Fruit fly (Drosophila melanogaster) ovary, adult (tissue): Measurements from ENCODE around the gene Nepl9.

ENCODE experiments used
- CG17801 ChIP-seq: fragments of 200-800 bp; optimal IDR thresholded peaks from 2 replicates; lab custom pipeline; 2019; ENCODE audit warnings: missing biosample characterization, mild to moderate bottlenecking, missing genetic modification characterization, moderate library complexity; ENCODE audit not compliant: partially characterized antibody

The Nepl9 gene

DNA sequence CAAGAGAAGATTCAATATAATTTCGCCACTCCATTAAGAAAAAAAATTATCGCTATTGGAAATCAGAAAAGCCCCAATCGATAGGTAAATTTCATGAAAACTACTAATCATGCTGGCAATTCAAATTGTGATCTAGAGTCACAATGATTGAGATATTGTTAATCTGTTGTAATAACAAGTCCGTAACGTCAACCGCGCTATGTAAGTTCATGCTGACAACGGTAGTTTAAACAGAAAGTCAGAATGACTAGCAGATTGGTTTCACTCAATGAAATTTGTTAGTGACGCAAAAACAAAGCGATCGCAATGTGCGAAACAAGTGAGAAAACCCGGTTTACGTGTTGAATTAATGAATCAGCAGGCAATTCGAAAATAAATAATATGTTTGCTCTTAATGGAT is 20.1 kb upstream of the Nepl9 start:
- TF ChIP-seq CG17801: no peak

DNA sequence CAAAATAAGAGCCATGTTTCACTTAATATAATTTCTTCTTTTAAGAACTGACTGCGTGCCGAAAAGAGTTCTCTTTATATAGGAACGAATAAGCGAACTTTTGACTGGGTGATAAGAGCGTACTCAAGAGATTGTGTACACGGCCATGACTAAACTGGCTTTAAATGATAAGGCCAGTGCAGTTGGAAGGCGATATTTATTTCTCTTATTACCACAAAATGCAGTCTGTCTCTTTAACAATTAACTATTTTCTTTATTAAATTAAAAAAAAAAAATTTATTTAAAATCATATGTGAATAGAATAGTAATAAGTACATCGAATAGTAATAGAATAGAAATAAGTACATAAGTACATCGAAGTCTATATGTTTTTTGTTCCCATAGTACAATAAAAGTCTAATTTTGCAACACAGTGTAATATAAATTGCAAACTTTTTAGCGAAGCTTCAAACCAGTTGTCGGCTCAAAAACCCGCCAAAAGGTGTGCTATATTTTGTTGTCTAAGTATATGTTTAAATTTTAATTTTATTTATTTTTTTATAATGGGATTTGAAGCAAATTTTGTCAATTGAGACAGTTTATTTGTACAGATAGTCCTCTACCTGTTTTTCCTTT is 15.4 kb upstream of the Nepl9 start, which contains the start of gene CG31810:
Gene CG31810 (minus strand): TSS at position 51 of the 615 bp plus-strand sequence.
- no peak for TF ChIP-seq CG17801

DNA sequence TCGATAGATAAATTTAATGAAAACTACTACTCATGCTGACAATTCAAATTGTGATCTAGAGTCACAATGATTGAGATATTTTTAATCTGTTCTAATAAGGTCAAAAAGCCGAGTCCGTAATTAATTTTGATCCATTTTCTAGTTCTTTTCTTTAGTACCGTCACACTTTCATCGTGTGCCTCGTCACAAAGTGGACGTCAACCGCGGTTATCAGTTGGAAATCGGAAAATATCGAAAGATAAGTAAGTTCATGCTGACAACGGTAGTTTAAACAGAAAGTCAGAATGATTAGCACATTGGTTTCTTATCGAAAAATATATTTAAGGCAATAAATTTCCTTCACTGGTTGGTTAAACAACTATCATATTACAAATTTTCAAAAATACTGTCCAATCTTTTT is 13.4 kb upstream of the Nepl9 start:
- no peak for TF ChIP-seq CG17801

DNA sequence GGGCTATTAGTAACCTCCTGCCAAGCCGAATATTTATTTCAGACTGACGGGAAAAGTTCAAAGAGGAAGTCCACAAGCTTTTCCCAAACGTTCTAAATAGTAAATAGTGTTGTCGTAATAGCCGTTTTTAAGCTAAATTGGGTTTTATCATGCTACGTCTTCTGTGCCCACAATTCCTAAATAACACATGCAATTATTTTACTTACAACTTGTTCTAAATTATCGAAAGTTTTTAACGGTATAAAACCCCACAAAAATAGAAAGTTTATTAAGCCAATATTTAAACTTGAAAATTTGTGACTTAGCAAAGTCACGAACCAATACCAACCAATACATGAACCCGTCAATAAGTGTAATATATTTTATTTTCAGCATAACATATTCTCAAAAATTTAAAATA is 11.6 kb upstream of the Nepl9 start, which contains the start of gene CG13284:
Gene CG13284 (minus strand): TSS at position 47 of the 400 bp plus-strand sequence.
- TF ChIP-seq CG17801: no peak

DNA sequence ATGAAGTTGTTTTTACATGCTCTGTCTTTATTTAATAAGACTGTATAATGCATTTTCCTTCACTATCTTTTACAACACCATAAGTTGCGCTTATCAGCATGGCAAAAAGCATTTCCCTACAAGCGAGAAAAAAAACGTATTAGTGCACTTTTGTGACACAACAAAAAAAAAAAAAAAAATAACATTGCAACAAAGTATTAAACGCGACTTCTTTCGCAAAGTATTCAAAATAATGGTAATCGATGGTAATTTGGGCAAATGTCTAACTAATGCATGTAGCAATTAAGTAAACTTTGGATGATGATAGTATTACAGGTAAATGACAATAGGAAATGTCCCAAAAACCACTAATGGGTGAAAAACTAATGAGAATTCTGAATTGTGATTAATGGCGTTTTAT is 10.9 kb upstream of the Nepl9 start:
- no peak for TF ChIP-seq CG17801

DNA sequence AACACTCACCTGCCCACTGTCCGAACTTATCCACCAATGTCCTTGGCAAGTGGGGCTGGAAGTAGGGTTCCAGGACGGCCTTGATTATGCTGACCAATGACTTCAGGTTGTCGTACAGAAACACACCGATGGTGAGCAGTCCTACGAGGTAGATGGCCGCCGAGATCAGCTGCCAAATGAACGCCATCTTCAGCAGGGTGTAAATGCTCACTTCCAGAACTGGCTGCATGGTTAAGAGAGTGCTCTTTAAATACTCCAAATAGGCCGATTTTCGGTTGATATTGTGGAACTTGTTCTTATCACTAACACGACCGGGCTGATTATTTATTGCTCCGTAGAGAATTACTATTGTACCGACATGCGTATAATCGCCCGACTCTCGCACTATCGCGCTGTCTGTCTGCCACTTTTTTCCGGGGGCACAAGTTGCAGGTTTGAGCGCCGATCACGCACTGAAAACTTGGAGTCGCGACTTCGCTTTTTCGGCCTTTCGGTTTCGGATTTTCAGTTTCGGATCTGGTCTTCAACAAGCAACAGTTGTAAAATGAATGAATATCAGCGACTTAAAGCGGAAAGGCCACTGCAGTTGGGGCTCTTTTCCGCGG is 9.8 kb upstream of the Nepl9 start:
- TF ChIP-seq CG17801: no peak

DNA sequence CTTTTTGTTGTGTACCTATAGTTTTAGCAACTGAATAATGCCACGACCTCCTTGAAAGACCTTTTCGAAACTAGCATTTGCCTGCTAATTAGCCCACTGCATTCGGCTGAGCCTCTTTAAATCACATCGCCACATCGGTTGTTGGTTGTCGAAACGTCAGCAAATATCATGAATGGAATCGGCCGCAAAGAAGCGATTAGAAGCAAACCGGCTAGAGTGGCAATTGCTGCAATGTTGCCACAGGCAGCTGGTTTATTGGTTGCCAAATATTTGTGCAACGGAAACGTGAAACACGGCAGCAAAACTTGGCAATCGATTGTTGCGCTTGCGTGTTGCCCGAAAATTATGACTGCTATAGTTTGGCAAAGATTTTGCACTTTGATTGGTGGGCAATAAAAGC is 8.1 kb upstream of the Nepl9 start:
- no peak for TF ChIP-seq CG17801

DNA sequence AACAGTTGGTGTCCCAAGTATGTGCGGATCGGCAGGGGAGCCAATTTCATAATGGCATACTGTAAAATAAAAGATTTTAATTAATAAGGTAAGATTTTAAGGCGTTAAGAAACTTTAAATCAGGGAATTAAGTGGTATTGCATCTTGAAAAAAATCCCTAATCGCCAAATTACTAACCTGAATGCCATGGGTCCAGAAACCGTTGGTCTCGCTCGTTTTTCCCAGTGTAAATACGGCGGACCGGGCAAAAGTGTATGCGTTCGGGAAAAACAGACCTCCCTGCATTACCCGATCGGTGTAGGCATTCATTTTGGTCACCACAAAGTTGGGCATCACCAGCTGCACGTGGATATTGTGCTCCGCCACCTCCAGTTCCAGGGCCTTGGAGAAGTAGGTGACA is 6.3 kb upstream of the Nepl9 start:
- no peak for TF ChIP-seq CG17801

DNA sequence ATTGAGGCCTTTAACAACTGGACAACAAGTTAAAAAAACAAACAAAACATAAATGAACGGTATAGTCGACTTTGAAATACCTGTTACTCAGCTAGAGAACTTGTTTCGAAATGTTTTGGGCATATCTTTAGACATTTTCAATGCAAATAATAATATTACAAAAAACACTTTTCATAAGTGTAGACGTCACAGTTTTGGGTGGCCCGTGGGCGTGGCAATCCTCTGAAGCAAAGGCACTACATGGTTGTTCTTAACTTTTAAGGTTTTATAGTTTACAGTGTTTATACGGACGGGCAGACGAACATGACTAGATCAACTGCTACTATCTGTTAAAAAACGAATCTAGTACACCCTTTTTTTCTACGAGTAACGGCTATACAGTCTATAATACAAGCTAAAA is 5.4 kb upstream of the Nepl9 start:
- no peak for TF ChIP-seq CG17801

DNA sequence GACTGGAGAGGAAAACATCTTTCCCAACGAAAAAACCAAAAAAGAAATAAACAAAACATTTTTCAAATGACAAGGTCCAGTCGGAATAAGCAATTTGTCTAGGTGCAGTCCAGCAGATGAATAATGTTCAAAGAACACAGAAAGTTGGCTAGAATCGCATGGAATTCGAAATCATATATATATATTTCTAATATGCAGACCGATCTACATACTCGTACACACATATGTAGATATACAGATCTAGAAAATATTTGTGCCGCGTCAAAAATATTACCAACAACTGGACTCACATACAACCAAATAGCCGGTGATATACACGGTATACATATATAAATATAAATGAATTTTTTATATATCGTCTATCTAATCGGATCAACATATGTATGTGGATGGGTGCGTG is 2.6 kb upstream of the Nepl9 start:
- TF ChIP-seq CG17801: no peak

DNA sequence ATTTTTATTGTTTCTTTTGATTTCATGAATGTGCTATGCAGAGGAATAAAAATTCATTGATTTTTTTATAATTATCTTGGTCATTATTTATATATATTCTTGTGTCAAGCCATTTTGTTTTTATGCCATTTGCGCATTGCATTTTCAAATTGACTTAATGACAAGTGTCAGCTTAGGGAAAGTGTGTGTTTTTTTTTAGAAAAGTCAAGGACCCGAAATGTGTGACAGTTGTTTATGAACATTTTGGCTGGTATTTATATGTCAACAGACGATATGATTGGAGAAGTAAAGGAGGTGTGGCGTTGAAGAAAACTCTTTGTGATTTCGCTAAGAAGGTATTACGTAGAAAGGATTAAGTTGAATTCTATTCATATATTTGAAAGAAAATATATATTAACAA is 614 bp upstream of the Nepl9 start, which contains the start of the genes SclA and SclB:
Gene SclA (plus strand): TSS at position 301 of the 400 bp plus-strand sequence.
Gene SclB (plus strand): TSS at position 301 of the 400 bp plus-strand sequence.
- no peak for TF ChIP-seq CG17801

DNA sequence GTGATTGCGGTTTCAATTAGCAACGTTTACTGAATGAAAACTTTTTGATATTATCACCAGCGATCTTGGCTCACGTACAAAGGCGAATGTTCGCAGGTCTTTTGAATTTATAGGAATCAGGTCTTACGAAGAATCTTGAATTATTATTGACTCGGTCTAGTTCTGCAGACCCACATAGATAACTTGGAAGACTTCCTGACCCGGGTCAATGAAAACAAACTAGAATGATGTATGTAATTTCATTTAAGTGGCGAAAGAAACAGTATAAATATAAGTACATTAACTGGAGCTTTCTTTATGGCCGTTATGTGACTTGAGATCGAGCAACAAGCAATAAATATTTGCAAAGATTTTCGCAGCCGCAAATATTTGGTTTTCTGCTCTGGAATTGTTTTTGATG is 2.7 kb downstream of the Nepl9 start, which contains the start of gene CG13282:
Gene CG13282 (minus strand): TSS at position 101 of the 400 bp plus-strand sequence.
- TF ChIP-seq CG17801: no peak

DNA sequence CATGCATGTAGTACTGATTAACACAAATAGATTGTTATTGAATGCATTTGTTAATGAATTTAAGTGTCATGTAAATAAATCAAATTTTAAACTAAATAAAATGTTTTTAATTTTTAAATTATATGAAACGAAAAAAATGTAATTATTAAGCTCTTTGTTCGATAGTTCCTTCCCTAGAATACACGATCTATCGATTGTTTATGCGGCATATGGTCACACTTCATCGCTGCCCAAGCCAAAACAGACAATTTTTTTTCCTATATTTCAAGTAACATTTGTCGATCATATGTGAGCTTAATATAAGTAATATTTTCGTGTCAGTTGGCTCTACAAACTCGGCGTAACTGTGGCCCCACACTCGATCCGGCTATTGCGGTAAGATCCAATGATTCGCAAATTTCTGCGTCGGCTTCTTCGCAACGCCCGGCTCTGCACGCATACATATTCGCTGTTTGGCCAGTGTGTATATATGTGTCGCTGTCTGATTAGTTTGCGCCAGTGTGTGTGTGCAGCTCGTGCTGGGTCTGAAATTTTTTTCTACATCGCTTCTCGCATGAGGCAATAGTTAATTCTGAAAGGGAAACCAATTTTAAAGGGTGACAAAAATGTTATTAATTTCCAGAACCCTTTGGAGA is 10.1 kb downstream of the Nepl9 start, which contains the start of gene AspRS-m:
Gene AspRS-m (plus strand): TSS at position 207 of the 635 bp plus-strand sequence.
- TF ChIP-seq CG17801: peak; percentile 48

DNA sequence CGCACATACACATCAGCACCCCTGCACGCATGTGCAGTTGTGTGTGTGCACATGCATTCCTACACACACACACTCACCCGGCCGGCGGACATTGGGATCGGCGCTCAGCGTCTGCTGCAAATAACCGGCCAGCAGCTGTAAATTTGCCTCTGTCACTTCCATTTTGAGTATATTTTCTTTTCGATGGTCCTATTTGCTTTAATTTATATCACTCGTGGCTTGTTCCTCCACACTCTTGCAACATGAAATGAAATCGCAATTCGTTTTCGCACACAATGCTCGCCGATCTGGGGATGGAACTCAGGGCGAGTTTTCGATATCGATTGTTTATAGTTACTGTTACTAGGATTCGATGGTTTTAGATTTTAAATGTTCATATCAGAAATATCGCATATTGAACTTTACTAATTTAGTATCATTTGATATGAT is 12.1 kb downstream of the Nepl9 start, which contains the start of gene Cse1:
Gene Cse1 (minus strand): TSS at position 303 of the 429 bp plus-strand sequence.
- TF ChIP-seq CG17801: no peak

DNA sequence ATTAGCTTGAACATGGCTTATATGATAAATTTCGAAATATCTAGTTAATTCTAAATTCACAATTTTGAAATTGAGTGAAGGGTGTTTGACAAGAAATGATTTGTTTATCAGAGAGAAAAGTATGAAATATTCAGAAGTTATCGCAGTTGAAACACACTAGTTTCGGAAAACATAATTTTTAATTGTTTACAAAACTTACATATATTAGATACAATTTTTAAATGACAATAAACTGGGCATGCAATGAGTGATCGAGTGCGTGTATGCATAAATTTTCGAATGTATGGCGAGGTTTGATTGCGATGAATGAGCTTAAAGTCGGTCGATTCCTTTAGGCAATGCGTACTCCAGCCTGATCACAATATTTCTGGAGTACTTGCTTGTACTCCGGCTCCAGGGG is 16.1 kb downstream of the Nepl9 start, which contains the start of gene CG13280:
Gene CG13280 (minus strand): TSS at position 101 of the 400 bp plus-strand sequence.
- TF ChIP-seq CG17801: no peak

DNA sequence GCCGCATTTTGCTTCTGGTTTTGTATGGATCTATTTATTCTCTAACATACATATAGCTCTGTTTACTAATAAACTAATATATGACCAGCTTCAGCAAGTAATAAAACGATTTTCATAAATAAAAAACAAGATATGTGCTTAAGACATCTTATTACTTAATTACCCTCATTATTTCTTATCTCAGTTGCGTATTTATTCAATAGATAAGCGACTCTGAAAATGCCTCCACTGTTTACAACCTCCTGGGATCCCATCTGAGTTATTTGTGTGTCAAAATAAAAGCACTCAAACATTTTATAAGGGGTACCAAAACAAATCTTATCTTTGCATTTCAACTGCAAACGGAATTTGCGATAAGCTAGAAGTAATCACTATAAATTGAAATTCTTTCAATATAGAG is 17.3 kb downstream of the Nepl9 start:
- peak; percentile 81 for TF ChIP-seq CG17801

DNA sequence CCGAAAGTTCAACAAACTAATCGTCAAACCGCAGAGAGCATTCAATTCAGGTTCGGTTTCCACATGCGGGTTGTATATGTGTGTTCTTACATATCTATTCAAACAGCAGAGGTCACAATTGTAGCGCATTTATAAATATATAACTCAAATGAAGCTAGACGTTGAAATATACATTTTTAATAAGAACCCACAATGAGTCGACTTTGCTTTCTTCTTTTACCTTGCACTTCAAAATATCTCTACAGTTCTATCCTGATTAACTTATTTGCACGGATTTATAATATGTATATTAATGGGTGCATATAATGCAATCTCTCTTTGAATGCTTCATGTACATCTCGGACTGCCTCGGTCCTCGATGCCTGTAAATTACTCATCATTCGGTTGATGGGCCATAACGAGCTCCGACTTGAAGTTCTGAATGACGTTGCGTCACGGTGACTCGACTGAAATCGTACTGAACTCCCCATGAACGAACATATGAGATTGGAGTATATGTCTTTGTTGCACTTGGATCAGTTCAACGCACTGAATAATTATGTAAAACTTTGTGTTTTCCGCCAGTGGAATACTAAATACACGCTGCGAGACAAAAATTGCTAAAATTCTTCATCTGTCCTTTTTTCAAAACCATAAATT is 18.6 kb downstream of the Nepl9 start:
- TF ChIP-seq CG17801: no peak
